Fruit fly (Drosophila melanogaster): ENCODE data around the gene Acp24A4.

Gene Acp24A4

dm6 chr2L:3647521-3648172, 46.1 kb downstream of the Acp24A4 start (continued):
- peak; percentile 71 for TF ChIP-seq psq (GFP tag; optimal IDR thresholded peaks at IDR 0.05)
- TF ChIP-seq OdsH (GFP tag; optimal IDR thresholded peaks at IDR 0.05) = peak; percentile 84
- TF ChIP-seq Dfd (GFP tag; optimal IDR thresholded peaks at IDR 0.05) = no peak
- TF ChIP-seq Abd-B (GFP tag; optimal IDR thresholded peaks at IDR 0.05) = no peak
- TF ChIP-seq Vsx2 (GFP tag; optimal IDR thresholded peaks at IDR 0.05; ENCODE audit: partially characterized antibody) = no peak
- TF ChIP-seq Sp1 (GFP tag; optimal IDR thresholded peaks at IDR 0.05) = peak; percentile 84
- TF ChIP-seq fru (GFP tag; optimal IDR thresholded peaks at IDR 0.05) = peak; percentile 50
- TF ChIP-seq tai (GFP tag; optimal IDR thresholded peaks at IDR 0.05) = peak; percentile 24

DNA sequence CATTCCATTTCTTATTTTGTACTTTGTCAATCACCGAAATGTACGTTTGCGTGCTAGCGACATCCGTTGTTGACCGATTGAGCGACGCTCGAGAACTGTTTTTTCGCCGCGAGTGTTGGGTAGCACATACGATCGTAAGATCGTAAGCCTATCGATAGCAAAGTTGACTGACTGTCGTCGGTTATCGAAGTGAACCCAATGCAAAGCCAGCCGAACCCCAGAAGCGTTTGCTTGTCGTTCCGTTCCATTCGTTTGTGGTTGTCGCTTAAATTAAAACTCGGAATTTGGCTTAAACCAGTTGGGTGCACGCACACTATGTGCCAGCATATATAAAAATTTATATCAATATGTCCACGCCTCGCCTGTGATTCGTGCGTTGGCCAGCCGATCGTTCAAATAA, 47.7 kb downstream of the Acp24A4 start:
- peak; percentile 2 for TF ChIP-seq br (GFP tag; optimal IDR thresholded peaks at IDR 0.05)
- TF ChIP-seq Hnf4 (GFP tag; optimal IDR thresholded peaks at IDR 0.05) = no peak

DNA sequence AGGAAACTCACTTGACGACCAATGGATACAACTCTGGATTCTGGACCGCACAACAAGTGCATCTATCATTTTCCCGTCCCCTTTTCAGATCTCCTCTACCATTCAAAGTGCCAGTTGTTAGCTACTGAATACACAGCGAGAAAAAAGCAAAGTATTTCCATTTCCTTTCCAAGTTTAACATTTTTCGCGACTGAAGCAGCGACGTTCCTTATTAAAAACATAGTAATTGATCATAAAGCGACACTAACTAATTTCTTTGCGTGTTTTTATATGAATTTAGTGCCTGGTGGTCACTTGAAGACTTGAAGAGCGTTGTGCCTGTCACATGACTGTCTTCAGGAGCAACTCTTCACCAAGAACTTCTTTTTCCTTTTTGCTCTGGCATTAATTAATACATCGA, 48.4 kb downstream of the Acp24A4 start:
- TF ChIP-seq Abd-B (GFP tag; optimal IDR thresholded peaks at IDR 0.05) = no peak
- TF ChIP-seq fru (GFP tag; optimal IDR thresholded peaks at IDR 0.05) = no peak
- no peak for TF ChIP-seq Dif (GFP tag; optimal IDR thresholded peaks at IDR 0.05; ENCODE audit: partially characterized antibody)
- TF ChIP-seq psq (GFP tag; optimal IDR thresholded peaks at IDR 0.05) = no peak
- TF ChIP-seq N (GFP tag; optimal IDR thresholded peaks at IDR 0.05) = no peak
- TF ChIP-seq Rel (GFP tag; optimal IDR thresholded peaks at IDR 0.05) = no peak
- no peak for TF ChIP-seq Rel (tag; optimal IDR thresholded peaks at IDR 0.05)
- no peak for TF ChIP-seq CrebA (GFP tag; optimal IDR thresholded peaks at IDR 0.05; ENCODE audit: borderline replicate concordance)
- no peak for TF ChIP-seq Mio (GFP tag; optimal IDR thresholded peaks at IDR 0.05)
- no peak for TF ChIP-seq Myc (optimal IDR thresholded peaks at IDR 0.05)
- no peak for TF ChIP-seq lola (GFP tag; optimal IDR thresholded peaks at IDR 0.05)
- no peak for TF ChIP-seq h (GFP tag; optimal IDR thresholded peaks at IDR 0.05)
- TF ChIP-seq dl (GFP tag; optimal IDR thresholded peaks at IDR 0.05; ENCODE audit: insufficient read depth in 1 of 2, partially characterized antibody in 2 of 2) = no peak
- TF ChIP-seq HLH106 (tag; optimal IDR thresholded peaks at IDR 0.05) = no peak
- TF ChIP-seq dmrt93B (GFP tag; optimal IDR thresholded peaks at IDR 0.05) = no peak
- TF ChIP-seq woc (GFP tag; optimal IDR thresholded peaks at IDR 0.05) = no peak
- no peak for TF ChIP-seq usp (GFP tag; optimal IDR thresholded peaks at IDR 0.05)
- no peak for TF ChIP-seq Vsx2 (GFP tag; optimal IDR thresholded peaks at IDR 0.05; ENCODE audit: partially characterized antibody)
- TF ChIP-seq Hr78 (GFP tag; optimal IDR thresholded peaks at IDR 0.05) = no peak
- no peak for TF ChIP-seq sage (GFP tag; optimal IDR thresholded peaks at IDR 0.05)
